Fruit fly (Drosophila melanogaster): ENCODE measurements around the gene CG11178.

DNA sequence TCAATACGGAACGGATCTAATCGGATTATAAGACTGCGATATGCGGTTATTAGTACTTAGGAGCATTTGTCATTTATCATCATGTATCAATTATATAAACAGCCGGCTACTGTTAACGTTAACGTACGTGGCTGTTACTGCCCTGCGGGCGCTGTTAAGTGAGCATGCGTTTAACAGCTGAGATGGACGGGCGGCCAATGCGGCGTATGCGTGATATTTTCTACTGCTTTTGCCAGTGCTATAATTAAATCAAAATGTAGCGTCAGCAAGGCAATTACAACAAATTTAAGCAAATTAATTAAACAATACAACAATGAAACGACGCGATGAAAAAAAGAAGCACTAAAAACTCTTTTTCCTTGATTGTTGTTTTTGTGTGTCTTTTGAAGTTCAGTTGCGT lies 32.1 kb downstream of the CG11178 start:
- TF ChIP-seq CG17806 (tag; optimal IDR thresholded peaks at IDR 0.05) = no peak
- TF ChIP-seq EcR (GFP tag; optimal IDR thresholded peaks at IDR 0.05) = no peak
